Fruit fly (Drosophila melanogaster): ENCODE results near the gene CG15879.
A peak's percentile ranks its signal among the peaks of the same experiment; 100 is the strongest.

CG15879 gene

dm6 chr3L:2158689-2159310, 10.1 kb downstream of the CG15879 start (continued):
- TF ChIP-seq tgo (GFP tag; IDR thresholded peaks at IDR 0.05) (peak; percentile 52; the same call in 2 of the 3 replicates), CG1529 (GFP tag; optimal IDR thresholded peaks at IDR 0.05) (peak; percentile 45), tin (GFP tag; optimal IDR thresholded peaks at IDR 0.05) (peak; percentile 43), chm (GFP tag; IDR thresholded peaks at IDR 0.05) (peak; percentile 64; the same call in 1 of the 2 replicates), ab (GFP tag; optimal IDR thresholded peaks at IDR 0.05) (no peak), CG17568 (GFP tag; optimal IDR thresholded peaks at IDR 0.05) (no peak), GATAe (GFP tag; conservative IDR thresholded peaks at IDR 0.05) (no peak), CG16863 (GFP tag; optimal IDR thresholded peaks at IDR 0.05) (peak; percentile 19), sd (tag; optimal IDR thresholded peaks at IDR 0.05) (no peak), CG6654 (GFP tag; optimal IDR thresholded peaks at IDR 0.05) (no peak), knrl (GFP tag; IDR thresholded peaks at IDR 0.05; ENCODE audit: partially characterized antibody) (no peak), dati (GFP tag; IDR thresholded peaks at IDR 0.05) (no peak), tio (GFP tag; optimal IDR thresholded peaks at IDR 0.05) (peak; percentile 29), kni (GFP tag; optimal IDR thresholded peaks at IDR 0.05) (peak; percentile 75), z (GFP tag; IDR thresholded peaks at IDR 0.05) (0 out of 3 replicates have a peak, but pooled peaks have one; percentile 48), rib (GFP tag; IDR thresholded peaks at IDR 0.05) (no peak), pb (GFP tag; optimal IDR thresholded peaks at IDR 0.05) (no peak), Rfx (GFP tag; IDR thresholded peaks at IDR 0.05) (peak; percentile 3; the same call in 1 of the 2 replicates), BtbVII (GFP tag; optimal IDR thresholded peaks at IDR 0.05) (no peak), trem (tag; optimal IDR thresholded peaks at IDR 0.05) (peak; percentile 56), pho (GFP tag; optimal IDR thresholded peaks at IDR 0.05) (no peak), CG17361 (GFP tag; IDR thresholded peaks at IDR 0.05) (peak; percentile 64), Adf1 (GFP tag; IDR thresholded peaks at IDR 0.05) (no peak), CG8281 (tag; optimal IDR thresholded peaks at IDR 0.05) (no peak), chn (GFP tag; optimal IDR thresholded peaks at IDR 0.05) (no peak), CG4707 (GFP tag; optimal IDR thresholded peaks at IDR 0.05) (no peak), CG9817 (tag; optimal IDR thresholded peaks at IDR 0.05) (no peak), ewg (GFP tag; optimal IDR thresholded peaks at IDR 0.05) (peak; percentile 40), CG11093 (GFP tag; IDR thresholded peaks at IDR 0.05) (peak; percentile 58), CTCF (GFP tag; optimal IDR thresholded peaks at IDR 0.05) (no peak), CG2199 (GFP tag; IDR thresholded peaks at IDR 0.05) (no peak), fd96Cb (tag; optimal IDR thresholded peaks at IDR 0.05) (peak; percentile 66), Aef1 (GFP tag; IDR thresholded peaks at IDR 0.05) (no peak), cad (GFP tag; optimal IDR thresholded peaks at IDR 0.05) (no peak), CG4360 (GFP tag; IDR thresholded peaks at IDR 0.05) (no peak; the same call in 1 of the 2 replicates), CG14014 (GFP tag; IDR thresholded peaks at IDR 0.05) (no peak), abd-A (tag; optimal IDR thresholded peaks at IDR 0.05) (no peak), CG5245 (GFP tag; optimal IDR thresholded peaks at IDR 0.05) (peak; percentile 7), sc (optimal IDR thresholded peaks at IDR 0.05) (no peak), sc (GFP tag; optimal IDR thresholded peaks at IDR 0.05) (peak; percentile 60), chif (GFP tag; optimal IDR thresholded peaks at IDR 0.05) (peak; percentile 2 to 46), D (optimal IDR thresholded peaks at IDR 0.05) (no peak), D (GFP tag; optimal IDR thresholded peaks at IDR 0.05) (peak; percentile 68), Xbp1 (GFP tag; optimal IDR thresholded peaks at IDR 0.05) (peak; percentile 47), Ada2b (GFP tag; IDR thresholded peaks at IDR 0.05) (0 out of 2 replicates have a peak, but pooled peaks have one; percentile 24), CG34376 (GFP tag; optimal IDR thresholded peaks at IDR 0.05) (no peak), CG3995 (GFP tag; optimal IDR thresholded peaks at IDR 0.05) (no peak), Atf6 (GFP tag; IDR thresholded peaks at IDR 0.05) (no peak), en (GFP tag; optimal IDR thresholded peaks at IDR 0.05) (no peak), mirr (GFP tag; optimal IDR thresholded peaks at IDR 0.05) (no peak), CG10366 (GFP tag; IDR thresholded peaks at IDR 0.05) (peak; percentile 42; the same call in 1 of the 2 replicates), CG17359 (tag; optimal IDR thresholded peaks at IDR 0.05) (peak; percentile 76)

All from whole organism, embryonic.